Fruit fly (Drosophila melanogaster) whole organism: ENCODE measurements around the gene CG13634.

Source experiments
- CG8478 ChIP-seq: fragments of >200 bp; optimal IDR thresholded peaks from 2 replicates; lab custom pipeline; 2018; ENCODE audit warnings: inconsistent platforms
- Dll ChIP-seq: fragments of >200 bp; optimal IDR thresholded peaks from 2 replicates; lab custom pipeline; 2017
- EcR ChIP-seq, 2 experiments: fragments of >200 bp; optimal IDR thresholded peaks; 2 replicates each; lab custom pipeline; 2017; ENCODE audit warnings: missing biosample characterization in 2 of 2, missing genetic modification characterization in 2 of 2, missing genetic modification reagents in 2 of 2
- pan ChIP-seq: fragments of >200 bp; optimal IDR thresholded peaks from 2 replicates; lab custom pipeline; 2017
- psq ChIP-seq: fragments of >200 bp; optimal IDR thresholded peaks from 2 replicates; lab custom pipeline; 2017

dm6 chr3R:24829887-24830351 is 40.0 kb upstream of the CG13634 start, which contains the start of the genes Kaz and CG43273:
- TF ChIP-seq EcR (GFP tag; optimal IDR thresholded peaks at IDR 0.05; lab: Kevin White, UChicago): no peak
- no peak for TF ChIP-seq Dll (lab: Kevin White, UChicago)
- no peak for TF ChIP-seq CG8478 (lab: Kevin White, UChicago)
- TF ChIP-seq psq (lab: Kevin White, UChicago): no peak
- TF ChIP-seq pan (lab: Kevin White, UChicago): no peak
